Worm (Caenorhabditis elegans) whole organism, young adult: Measurements from ENCODE around the gene F28C6.10.

Experiments
- B0035.1 ChIP-seq: sonication (generic microtip); optimal IDR thresholded peaks from 2 replicates; lab custom pipeline; 2016; ENCODE audit warnings: missing genetic modification characterization, mild to moderate bottlenecking, missing compliant biosample characterization, missing genotype, missing genetic modification reagents
- F22D6.2 ChIP-seq: sonication (generic microtip); optimal IDR thresholded peaks from 2 replicates; lab custom pipeline; 2016; ENCODE audit warnings: mild to moderate bottlenecking, missing genetic modification characterization, missing compliant biosample characterization
- F33H1.4 ChIP-seq: fragments of 200-800 bp; sonication (Bioruptor generic); IDR thresholded peaks from 2 replicates; pipeline ENCODE4 v1.3.6; 2022; ENCODE audit warnings: missing genetic modification reagents, missing genetic modification characterization, missing compliant biosample characterization
- F49E8.2 ChIP-seq: sonication (generic microtip); optimal IDR thresholded peaks from 3 replicates; lab custom pipeline; 2017; ENCODE audit warnings: missing genetic modification characterization, mild to moderate bottlenecking, missing compliant biosample characterization, antibody characterized with exemption, moderate library complexity; ENCODE audit not compliant: insufficient read depth
- F57A8.1 ChIP-seq: fragments of 200-800 bp; sonication (Bioruptor generic); optimal IDR thresholded peaks from 2 replicates; lab custom pipeline; 2018; ENCODE audit warnings: mild to moderate bottlenecking, missing genetic modification characterization, moderate library complexity, missing compliant biosample characterization
- K11D2.4 ChIP-seq: fragments of 200-800 bp; sonication (Bioruptor generic); IDR thresholded peaks from 2 replicates; pipeline ENCODE4 v1.3.6; 2022; ENCODE audit warnings: missing genetic modification reagents, missing genetic modification characterization, missing compliant biosample characterization
- T26A5.8 ChIP-seq: sonication (generic microtip); optimal IDR thresholded peaks from 2 replicates; lab custom pipeline; 2016; ENCODE audit warnings: missing genetic modification characterization, missing compliant biosample characterization
- Y56A3A.18 ChIP-seq: fragments of 200-800 bp; sonication (Bioruptor generic); IDR thresholded peaks from 2 replicates; pipeline ENCODE4 v1.3.6; 2022; ENCODE audit warnings: missing genetic modification reagents, missing genetic modification characterization, missing compliant biosample characterization
- Y95B8A.8 ChIP-seq: fragments of 200-800 bp; sonication (Bioruptor generic); IDR thresholded peaks from 2 replicates; pipeline ENCODE4 v1.3.6; 2022; ENCODE audit warnings: missing genetic modification reagents, missing genetic modification characterization, missing compliant biosample characterization
- ZK185.1 ChIP-seq: sonication (generic microtip); optimal IDR thresholded peaks from 2 replicates; lab custom pipeline; 2016; ENCODE audit warnings: mild to moderate bottlenecking, missing genetic modification characterization, missing compliant biosample characterization; ENCODE audit not compliant: poor library complexity, severe bottlenecking
- akir-1 ChIP-seq: fragments of 200-800 bp; sonication (Bioruptor generic); optimal IDR thresholded peaks from 2 replicates; lab custom pipeline; 2018; ENCODE audit warnings: mild to moderate bottlenecking, missing genetic modification characterization, moderate library complexity, missing compliant biosample characterization
- ama-1 ChIP-seq, 3 experiments: fragments of 150-350 bp in 1 of 3; sonication (generic microtip) in 2 of 3; optimal IDR thresholded peaks; 2 replicates each; lab custom pipeline; 2014 to 2018; ENCODE audit warnings: missing biosample characterization in 2 of 3, missing genetic modification characterization in 2 of 3, missing genetic modification reagents in 2 of 3
- aptf-2 ChIP-seq: fragments of 200-800 bp; sonication (Bioruptor generic); conservative IDR thresholded peaks from 2 replicates; pipeline ENCODE4 v1.3.6; 2022; ENCODE audit warnings: missing genetic modification reagents, missing genetic modification characterization, missing compliant biosample characterization
- atf-7 ChIP-seq: sonication (generic microtip); optimal IDR thresholded peaks from 2 replicates; lab custom pipeline; 2017; ENCODE audit warnings: mild to moderate bottlenecking, missing genetic modification characterization, missing compliant biosample characterization
- attf-6 ChIP-seq: fragments of 200-800 bp; sonication (Bioruptor generic); IDR thresholded peaks from 2 replicates; pipeline ENCODE4 v1.3.6; 2022; ENCODE audit warnings: missing genetic modification reagents, missing genetic modification characterization, missing compliant biosample characterization
- cebp-1 ChIP-seq, 2 experiments: fragments of 200-800 bp in 1 of 2; sonication (Bioruptor generic) in 1 of 2; sonication (generic microtip) in 1 of 2; IDR thresholded peaks in 1 of 2; optimal IDR thresholded peaks in 1 of 2; 2 replicates each; pipeline versions ENCODE4 v1.3.6 to Lab custom; 2017 to 2022; ENCODE audit warnings: missing compliant biosample characterization in 2 of 2, missing genetic modification characterization in 2 of 2, mild to moderate bottlenecking in 1 of 2, missing genetic modification reagents in 1 of 2, moderate library complexity in 1 of 2
- ceh-100 ChIP-seq: fragments of 200-800 bp; sonication (Bioruptor generic); IDR thresholded peaks from 2 replicates; pipeline ENCODE4 v1.3.6; 2022; ENCODE audit warnings: missing genetic modification reagents, missing genetic modification characterization, missing compliant biosample characterization
- ceh-91 ChIP-seq: fragments of 200-800 bp; sonication (Bioruptor generic); IDR thresholded peaks from 2 replicates; pipeline ENCODE4 v1.3.6; 2022; ENCODE audit warnings: missing genetic modification reagents, missing genetic modification characterization, missing compliant biosample characterization
- dpff-1 ChIP-seq: sonication (generic microtip); optimal IDR thresholded peaks from 2 replicates; lab custom pipeline; 2017; ENCODE audit warnings: mild to moderate bottlenecking, missing genetic modification characterization, missing compliant biosample characterization
- ekl-4 ChIP-seq: fragments of 200-800 bp; sonication (Bioruptor generic); IDR thresholded peaks from 2 replicates; pipeline ENCODE4 v1.3.6; 2022; ENCODE audit warnings: missing genetic modification reagents, missing genetic modification characterization, missing compliant biosample characterization
- fkh-3 ChIP-seq: sonication (generic microtip); optimal IDR thresholded peaks from 2 replicates; lab custom pipeline; 2016; ENCODE audit warnings: mild to moderate bottlenecking, missing genetic modification characterization, missing compliant biosample characterization
- hlh-12 ChIP-seq: sonication (generic microtip); optimal IDR thresholded peaks from 2 replicates; lab custom pipeline; 2016; ENCODE audit warnings: missing genetic modification characterization, missing compliant biosample characterization
- let-526 ChIP-seq: fragments of 200-800 bp; sonication (Bioruptor generic); IDR thresholded peaks from 2 replicates; pipeline ENCODE4 v1.3.6; 2022; ENCODE audit warnings: missing genetic modification reagents, missing genetic modification characterization, missing compliant biosample characterization
- lin-26 ChIP-seq: fragments of 200-800 bp; sonication (Bioruptor generic); IDR thresholded peaks from 2 replicates; pipeline ENCODE4 v1.3.6; 2022; ENCODE audit warnings: missing genetic modification reagents, missing genetic modification characterization, missing compliant biosample characterization
- lin-54 ChIP-seq: fragments of 200-800 bp; sonication (Bioruptor generic); optimal IDR thresholded peaks from 2 replicates; lab custom pipeline; 2018; ENCODE audit warnings: mild to moderate bottlenecking, missing genetic modification characterization, missing compliant biosample characterization
- lsy-27 ChIP-seq: sonication (generic microtip); optimal IDR thresholded peaks from 2 replicates; lab custom pipeline; 2017; ENCODE audit warnings: missing genetic modification characterization, mild to moderate bottlenecking, missing compliant biosample characterization, antibody characterized with exemption, missing genotype, borderline replicate concordance; ENCODE audit not compliant: insufficient read depth
- madf-8 ChIP-seq: fragments of 200-800 bp; sonication (Bioruptor generic); conservative IDR thresholded peaks from 2 replicates; pipeline ENCODE4 v1.3.6; 2022; ENCODE audit warnings: missing genetic modification reagents, missing genetic modification characterization, missing compliant biosample characterization
- mcd-1 ChIP-seq: fragments of 200-800 bp; sonication (Bioruptor generic); IDR thresholded peaks from 2 replicates; pipeline ENCODE4 v1.3.6; 2022; ENCODE audit warnings: missing genetic modification reagents, missing genetic modification characterization, missing compliant biosample characterization
- mel-28 ChIP-seq: sonication (generic microtip); optimal IDR thresholded peaks from 2 replicates; lab custom pipeline; 2016; ENCODE audit warnings: borderline replicate concordance, mild to moderate bottlenecking, missing genetic modification characterization, missing compliant biosample characterization
- mxl-1 ChIP-seq: sonication (generic microtip); optimal IDR thresholded peaks from 2 replicates; lab custom pipeline; 2016; ENCODE audit warnings: missing genetic modification characterization, missing compliant biosample characterization
- nfyb-1 ChIP-seq: fragments of 200-800 bp; sonication (Bioruptor generic); IDR thresholded peaks from 2 replicates; pipeline ENCODE4 v1.3.6; 2022; ENCODE audit warnings: missing genetic modification reagents, missing genetic modification characterization, missing compliant biosample characterization
- nhr-90 ChIP-seq: sonication (generic microtip); optimal IDR thresholded peaks from 2 replicates; lab custom pipeline; 2016; ENCODE audit warnings: missing genotype, mild to moderate bottlenecking, missing genetic modification characterization, missing compliant biosample characterization
- rcor-1 ChIP-seq: fragments of 200-800 bp; sonication (Bioruptor generic); IDR thresholded peaks from 2 replicates; pipeline ENCODE4 v1.3.6; 2022; ENCODE audit warnings: missing genetic modification reagents, missing genetic modification characterization, missing compliant biosample characterization
- repo-1 ChIP-seq: sonication (generic microtip); optimal IDR thresholded peaks from 2 replicates; lab custom pipeline; 2017; ENCODE audit warnings: mild to moderate bottlenecking, missing genetic modification characterization, missing compliant biosample characterization
- rpc-1 ChIP-seq, 2 experiments: fragments of 150-350 bp in 1 of 2; sonication (generic microtip) in 1 of 2; optimal IDR thresholded peaks; 2 replicates each; lab custom pipeline; 2014 to 2018; ENCODE audit warnings: missing biosample characterization in 1 of 2, missing genetic modification characterization in 1 of 2, missing genetic modification reagents in 1 of 2, missing genotype in 1 of 2
- sdz-38 ChIP-seq: sonication (generic microtip); optimal IDR thresholded peaks from 2 replicates; lab custom pipeline; 2016; ENCODE audit warnings: missing genotype, missing genetic modification characterization, missing compliant biosample characterization
- sea-2 ChIP-seq: fragments of 200-800 bp; sonication (Bioruptor generic); IDR thresholded peaks from 2 replicates; pipeline ENCODE4 v1.3.6; 2022; ENCODE audit warnings: missing genetic modification characterization, missing compliant biosample characterization
- snpc-3.4 ChIP-seq: sonication (generic microtip); optimal IDR thresholded peaks from 2 replicates; lab custom pipeline; 2017; ENCODE audit warnings: missing genetic modification characterization, mild to moderate bottlenecking, missing compliant biosample characterization, antibody characterized with exemption, moderate library complexity, missing genotype, missing genetic modification reagents
- somi-1 ChIP-seq: fragments of 200-800 bp; sonication (Bioruptor generic); optimal IDR thresholded peaks from 2 replicates; lab custom pipeline; 2018; ENCODE audit warnings: mild to moderate bottlenecking, missing genetic modification characterization, missing compliant biosample characterization
- sptf-2 ChIP-seq: fragments of 200-800 bp; sonication (Bioruptor generic); optimal IDR thresholded peaks from 2 replicates; lab custom pipeline; 2018; ENCODE audit warnings: mild to moderate bottlenecking, missing genetic modification characterization, missing compliant biosample characterization
- unc-130 ChIP-seq: sonication (generic microtip); optimal IDR thresholded peaks from 2 replicates; lab custom pipeline; 2016; ENCODE audit warnings: missing genetic modification reagents, missing genetic modification characterization, missing compliant biosample characterization
- ztf-28 ChIP-seq: fragments of 200-800 bp; sonication (Bioruptor generic); IDR thresholded peaks from 2 replicates; pipeline ENCODE4 v1.3.6; 2022; ENCODE audit warnings: missing genetic modification reagents, missing genetic modification characterization, missing compliant biosample characterization

Gene F28C6.10

ce11 chrII:8577509-8578099 is 30.2 kb upstream of the F28C6.10 start, which contains the start of gene F54C9.9 (continued):
- TF ChIP-seq attf-6 (GFP tag; lab: Robert Waterston, UW) (peak; percentile 75), mel-28 (tag; lab: Kevin White, UChicago) (no peak), mcd-1 (GFP tag; lab: Robert Waterston, UW) (peak; percentile 52), fkh-3 (tag; lab: Kevin White, UChicago) (no peak), ztf-28 (GFP tag; lab: Robert Waterston, UW) (no peak), aptf-2 (GFP tag; lab: Robert Waterston, UW) (no peak), lsy-27 (tag; lab: Kevin White, UChicago) (no peak), K11D2.4 (GFP tag; lab: Robert Waterston, UW) (no peak), F33H1.4 (GFP tag; lab: Robert Waterston, UW) (peak; percentile 28; the same call in 1 of the 2 replicates), ceh-100 (GFP tag; lab: Robert Waterston, UW) (peak; percentile 50; the same call in 1 of the 2 replicates), T26A5.8 (no peak), F49E8.2 (tag; lab: Kevin White, UChicago) (peak; percentile 79), repo-1 (tag; lab: Kevin White, UChicago) (peak; percentile 17), lin-54 (GFP tag; lab: Kevin White, UChicago) (peak; percentile 19), Y95B8A.8 (peak; percentile 77), F57A8.1 (GFP tag; lab: Kevin White, UChicago) (no peak), madf-8 (GFP tag; lab: Robert Waterston, UW) (peak; percentile 47), ZK185.1 (tag; lab: Kevin White, UChicago) (no peak), F22D6.2 (tag; lab: Kevin White, UChicago) (no peak), ekl-4 (GFP tag; lab: Robert Waterston, UW) (no peak), atf-7 (tag; lab: Kevin White, UChicago) (no peak), mxl-1 (tag; lab: Kevin White, UChicago) (no peak), nfyb-1 (GFP tag; lab: Robert Waterston, UW) (no peak), sdz-38 (tag; lab: Kevin White, UChicago) (no peak), cebp-1 (GFP tag; IDR thresholded peaks at IDR 0.05; lab: Robert Waterston, UW) (no peak), cebp-1 (tag; optimal IDR thresholded peaks at IDR 0.05; lab: Kevin White, UChicago) (peak; percentile 39), ceh-91 (GFP tag; lab: Robert Waterston, UW) (no peak), rpc-1 (optimal IDR thresholded peaks at IDR 0.05; lab: Kevin White, UChicago) (no peak), rpc-1 (tag; optimal IDR thresholded peaks at IDR 0.05; lab: Kevin White, UChicago) (peak; percentile 0), akir-1 (GFP tag; lab: Kevin White, UChicago) (no peak), unc-130 (GFP tag; lab: Kevin White, UChicago) (peak; percentile 49), ama-1 (optimal IDR thresholded peaks at IDR 0.05; lab: Kevin White, UChicago) (no peak), ama-1 (GFP tag; optimal IDR thresholded peaks at IDR 0.05; lab: Kevin White, UChicago) (peak in 1 of 2 experiments; percentile 77), sptf-2 (GFP tag; lab: Kevin White, UChicago) (no peak), snpc-3.4 (tag; lab: Kevin White, UChicago) (no peak), somi-1 (GFP tag; lab: Kevin White, UChicago) (no peak), hlh-12 (tag; lab: Kevin White, UChicago) (no peak), B0035.1 (no peak), lin-26 (peak; percentile 73), nhr-90 (tag; lab: Kevin White, UChicago) (no peak), Y56A3A.18 (GFP tag; lab: Robert Waterston, UW) (no peak), rcor-1 (GFP tag; lab: Robert Waterston, UW) (peak; percentile 33; the same call in 1 of the 2 replicates), sea-2 (GFP tag; lab: Robert Waterston, UW) (no peak), dpff-1 (tag; lab: Kevin White, UChicago) (no peak), let-526 (GFP tag; lab: Robert Waterston, UW) (no peak)
